In genomic region chr2L:2856960-2857584, dm6 we compare ENCODE assay signal across 1 fruit fly cellular context.
TF ChIP-seq lines count a peak whose summit lies in the region.

Gene CG2991, plus strand, starts transcription at chr2L:2857164.

TF ChIP-seq in whole organism, embryonic, 481 proteins besides CTCF, POLR2A, EP300 and RAD21 (continued from another document and continues in another):
- no peak for TF ChIP-seq Sox102F (GFP tag; optimal IDR thresholded peaks at IDR 0.05; lab: Kevin White, UChicago)
- peak in 1 of 2 experiments; percentile 97 for TF ChIP-seq insv (GFP tag; optimal IDR thresholded peaks at IDR 0.05; lab: Kevin White, UChicago)
- peak; percentile 91 for TF ChIP-seq CG6791 (GFP tag; IDR thresholded peaks at IDR 0.05; lab: Robert Waterston, UW; ENCODE audit: partially characterized antibody)
- peak; percentile 17 for TF ChIP-seq HLHmδ (GFP tag; optimal IDR thresholded peaks at IDR 0.05; lab: Kevin White, UChicago)
- TF ChIP-seq corto (GFP tag; optimal IDR thresholded peaks at IDR 0.05; lab: Kevin White, UChicago): peak; percentile 52
- TF ChIP-seq BtbVII (GFP tag; optimal IDR thresholded peaks at IDR 0.05; lab: Kevin White, UChicago): peak; percentile 29
- peak; percentile 48 for TF ChIP-seq CG17568 (GFP tag; optimal IDR thresholded peaks at IDR 0.05; lab: Kevin White, UChicago)
- TF ChIP-seq MESR4 (GFP tag; optimal IDR thresholded peaks at IDR 0.05; lab: Kevin White, UChicago): peak; percentile 82
- no peak for TF ChIP-seq crp (GFP tag; optimal IDR thresholded peaks at IDR 0.05; lab: Kevin White, UChicago)
- TF ChIP-seq zen2 (GFP tag; IDR thresholded peaks at IDR 0.05; lab: Robert Waterston, UW; ENCODE audit: partially characterized antibody): peak; percentile 70; the same call in 1 of the 3 replicates
- TF ChIP-seq CG17802 (tag; optimal IDR thresholded peaks at IDR 0.05; lab: Kevin White, UChicago): no peak
- TF ChIP-seq salm (tag; optimal IDR thresholded peaks at IDR 0.05; lab: Kevin White, UChicago): no peak
- peak; percentile 39 for TF ChIP-seq Sin3A (optimal IDR thresholded peaks at IDR 0.05; lab: Kevin White, UChicago)
- TF ChIP-seq CG11504 (tag; optimal IDR thresholded peaks at IDR 0.05; lab: Kevin White, UChicago): peak; percentile 43
- peak; percentile 78 for TF ChIP-seq CG15514 (GFP tag; optimal IDR thresholded peaks at IDR 0.05; lab: Kevin White, UChicago)
- peak; percentile 24 for TF ChIP-seq CG17385 (GFP tag; optimal IDR thresholded peaks at IDR 0.05; lab: Kevin White, UChicago)
- TF ChIP-seq MBD-R2 (GFP tag; IDR thresholded peaks at IDR 0.05; lab: Robert Waterston, UW): peak; percentile 75
- TF ChIP-seq CG31441 (GFP tag; IDR thresholded peaks at IDR 0.05; lab: Robert Waterston, UW): peak; percentile 33; the same call in 1 of the 2 replicates
- TF ChIP-seq CG3995 (GFP tag; optimal IDR thresholded peaks at IDR 0.05; lab: Kevin White, UChicago): peak; percentile 58
- TF ChIP-seq CG7987 (GFP tag; optimal IDR thresholded peaks at IDR 0.05; lab: Kevin White, UChicago): peak; percentile 36
- peak; percentile 83 for TF ChIP-seq Dll (GFP tag; IDR thresholded peaks at IDR 0.05; lab: Robert Waterston, UW; ENCODE audit: partially characterized antibody)
- peak; percentile 36 for TF ChIP-seq CG10147 (GFP tag; optimal IDR thresholded peaks at IDR 0.05; lab: Kevin White, UChicago)
- peak; percentile 80 for TF ChIP-seq ato (GFP tag; IDR thresholded peaks at IDR 0.05; lab: Robert Waterston, UW; ENCODE audit: partially characterized antibody)
- TF ChIP-seq ken (GFP tag; IDR thresholded peaks at IDR 0.05; lab: Robert Waterston, UW): 0 out of 3 replicates have a peak, but pooled peaks have one; percentile 10
- TF ChIP-seq HHEX (GFP tag; optimal IDR thresholded peaks at IDR 0.05; lab: Kevin White, UChicago): no peak
- peak; percentile 8 for TF ChIP-seq dm (GFP tag; optimal IDR thresholded peaks at IDR 0.05; lab: Kevin White, UChicago)
- peak; percentile 63 for TF ChIP-seq sug (tag; optimal IDR thresholded peaks at IDR 0.05; lab: Kevin White, UChicago)
- peak; percentile 94 for TF ChIP-seq Dref (GFP tag; IDR thresholded peaks at IDR 0.05; lab: Robert Waterston, UW)
- peak; percentile 38; the same call in 1 of the 2 replicates for TF ChIP-seq rib (GFP tag; IDR thresholded peaks at IDR 0.05; lab: Robert Waterston, UW)
- TF ChIP-seq BEAF-32 (GFP tag; optimal IDR thresholded peaks at IDR 0.05; lab: Kevin White, UChicago): peak; percentile 93
- TF ChIP-seq Hr51 (GFP tag; optimal IDR thresholded peaks at IDR 0.05; lab: Kevin White, UChicago): peak in 1 of 2 experiments; percentile 24
- TF ChIP-seq CG7839 (tag; optimal IDR thresholded peaks at IDR 0.05; lab: Kevin White, UChicago): peak; percentile 7
- TF ChIP-seq ATbp (GFP tag; optimal IDR thresholded peaks at IDR 0.05; lab: Kevin White, UChicago): no peak
- TF ChIP-seq pzg (GFP tag; optimal IDR thresholded peaks at IDR 0.05; lab: Kevin White, UChicago): peak; percentile 97
- TF ChIP-seq Max (GFP tag; optimal IDR thresholded peaks at IDR 0.05; lab: Kevin White, UChicago): peak; percentile 40
- TF ChIP-seq Ada2b (GFP tag; IDR thresholded peaks at IDR 0.05; lab: Robert Waterston, UW): no peak
- peak; percentile 78 for TF ChIP-seq CG16813 (GFP tag; IDR thresholded peaks at IDR 0.05; lab: Robert Waterston, UW; ENCODE audit: partially characterized antibody)
- no peak for TF ChIP-seq org-1 (GFP tag; optimal IDR thresholded peaks at IDR 0.05; lab: Kevin White, UChicago)
- TF ChIP-seq hb (GFP tag; IDR thresholded peaks at IDR 0.05; lab: Robert Waterston, UW; ENCODE audit: partially characterized antibody): peak; percentile 53; the same call in 1 of the 3 replicates
- no peak for TF ChIP-seq yki (optimal IDR thresholded peaks at IDR 0.05; lab: Kevin White, UChicago)
- no peak for TF ChIP-seq fd102C (GFP tag; optimal IDR thresholded peaks at IDR 0.05; lab: Kevin White, UChicago)
- peak; percentile 14; the same call in 2 of the 3 replicates for TF ChIP-seq ci (GFP tag; IDR thresholded peaks at IDR 0.05; lab: Robert Waterston, UW)
- TF ChIP-seq Blimp-1 (GFP tag; optimal IDR thresholded peaks at IDR 0.05; lab: Kevin White, UChicago): no peak
- peak; percentile 43 for TF ChIP-seq unpg (GFP tag; optimal IDR thresholded peaks at IDR 0.05; lab: Kevin White, UChicago)
- peak; percentile 11 for TF ChIP-seq Nf-YB (GFP tag; optimal IDR thresholded peaks at IDR 0.05; lab: Kevin White, UChicago)
- TF ChIP-seq CG18262 (tag; optimal IDR thresholded peaks at IDR 0.05; lab: Kevin White, UChicago): peak; percentile 24
- no peak for TF ChIP-seq psq (GFP tag; optimal IDR thresholded peaks at IDR 0.05; lab: Kevin White, UChicago)
- peak; percentile 81 for TF ChIP-seq CG34224 (GFP tag; IDR thresholded peaks at IDR 0.05; lab: Robert Waterston, UW; ENCODE audit: partially characterized antibody)
- peak; percentile 85 for TF ChIP-seq Med (GFP tag; lab: Kevin White, UChicago)
- TF ChIP-seq Myb (GFP tag; optimal IDR thresholded peaks at IDR 0.05; lab: Kevin White, UChicago): peak; percentile 56
- TF ChIP-seq ase (GFP tag; IDR thresholded peaks at IDR 0.05; lab: Robert Waterston, UW): no peak
- TF ChIP-seq kni (GFP tag; optimal IDR thresholded peaks at IDR 0.05; lab: Kevin White, UChicago): peak; percentile 51
- TF ChIP-seq CG12155 (GFP tag; optimal IDR thresholded peaks at IDR 0.05; lab: Kevin White, UChicago): peak; percentile 20
- TF ChIP-seq Spps (tag; optimal IDR thresholded peaks at IDR 0.05; lab: Kevin White, UChicago): no peak
- TF ChIP-seq fd96Cb (tag; optimal IDR thresholded peaks at IDR 0.05; lab: Kevin White, UChicago): no peak
- peak; percentile 91 for TF ChIP-seq Elba2 (GFP tag; optimal IDR thresholded peaks at IDR 0.05; lab: Kevin White, UChicago)
- peak; percentile 41 for TF ChIP-seq CG2120 (GFP tag; optimal IDR thresholded peaks at IDR 0.05; lab: Kevin White, UChicago)
- TF ChIP-seq Xbp1 (GFP tag; optimal IDR thresholded peaks at IDR 0.05; lab: Kevin White, UChicago): peak; percentile 28
- TF ChIP-seq caup (GFP tag; optimal IDR thresholded peaks at IDR 0.05; lab: Kevin White, UChicago; ENCODE audit: severe bottlenecking): peak; percentile 56
- TF ChIP-seq CG10366 (GFP tag; IDR thresholded peaks at IDR 0.05; lab: Robert Waterston, UW): no peak
- peak; percentile 87 for TF ChIP-seq unc-4 (GFP tag; IDR thresholded peaks at IDR 0.05; lab: Robert Waterston, UW; ENCODE audit: partially characterized antibody)
- peak; percentile 37 for TF ChIP-seq CG17359 (tag; optimal IDR thresholded peaks at IDR 0.05; lab: Kevin White, UChicago)
- no peak for TF ChIP-seq lov (optimal IDR thresholded peaks at IDR 0.05; lab: Kevin White, UChicago)
- TF ChIP-seq lov (GFP tag; IDR thresholded peaks at IDR 0.05; lab: Robert Waterston, UW): no peak
- TF ChIP-seq ap (GFP tag; IDR thresholded peaks at IDR 0.05; lab: Robert Waterston, UW): no peak
- TF ChIP-seq Rfx (GFP tag; IDR thresholded peaks at IDR 0.05; lab: Robert Waterston, UW): peak; percentile 59
- peak; percentile 86 for TF ChIP-seq CG42726 (GFP tag; IDR thresholded peaks at IDR 0.05; lab: Robert Waterston, UW; ENCODE audit: partially characterized antibody)
- peak; percentile 26 for TF ChIP-seq NfI (GFP tag; optimal IDR thresholded peaks at IDR 0.05; lab: Kevin White, UChicago)
- TF ChIP-seq Aef1 (GFP tag; IDR thresholded peaks at IDR 0.05; lab: Robert Waterston, UW): no peak
- peak; percentile 45 for TF ChIP-seq CHES-1-like (GFP tag; optimal IDR thresholded peaks at IDR 0.05; lab: Kevin White, UChicago)
- peak; percentile 65 for TF ChIP-seq ssp (GFP tag; IDR thresholded peaks at IDR 0.05; lab: Robert Waterston, UW)
- TF ChIP-seq CG12104 (GFP tag; optimal IDR thresholded peaks at IDR 0.05; lab: Kevin White, UChicago): peak; percentile 16
- peak; percentile 38; the same call in 1 of the 2 replicates for TF ChIP-seq CG2129 (GFP tag; IDR thresholded peaks at IDR 0.05; lab: Robert Waterston, UW; ENCODE audit: partially characterized antibody)
- peak; percentile 15 for TF ChIP-seq ftz-f1 (GFP tag; optimal IDR thresholded peaks at IDR 0.05; lab: Kevin White, UChicago)
- TF ChIP-seq exex (tag; optimal IDR thresholded peaks at IDR 0.05; lab: Kevin White, UChicago): peak; percentile 13
- peak; percentile 70; the same call in 2 of the 3 replicates for TF ChIP-seq CG7963 (GFP tag; IDR thresholded peaks at IDR 0.05; lab: Robert Waterston, UW; ENCODE audit: partially characterized antibody)
- TF ChIP-seq CG12219 (GFP tag; optimal IDR thresholded peaks at IDR 0.05; lab: Kevin White, UChicago): no peak
- TF ChIP-seq PHDP (tag; optimal IDR thresholded peaks at IDR 0.05; lab: Kevin White, UChicago): peak; percentile 4
- no peak for TF ChIP-seq CG32767 (GFP tag; IDR thresholded peaks at IDR 0.05; lab: Robert Waterston, UW)
- TF ChIP-seq CG12659 (GFP tag; optimal IDR thresholded peaks at IDR 0.05; lab: Kevin White, UChicago): peak; percentile 75
- peak; percentile 48 for TF ChIP-seq gro (GFP tag; optimal IDR thresholded peaks at IDR 0.05; lab: Kevin White, UChicago)
- peak; percentile 86 for TF ChIP-seq CG4617 (GFP tag; optimal IDR thresholded peaks at IDR 0.05; lab: Kevin White, UChicago; ENCODE audit: borderline replicate concordance)
- no peak for TF ChIP-seq run (tag; optimal IDR thresholded peaks at IDR 0.05; lab: Kevin White, UChicago)
- TF ChIP-seq CG9817 (tag; optimal IDR thresholded peaks at IDR 0.05; lab: Kevin White, UChicago): peak; percentile 8
- TF ChIP-seq CG5180 (GFP tag; optimal IDR thresholded peaks at IDR 0.05; lab: Kevin White, UChicago): peak; percentile 18
- TF ChIP-seq CoRest (tag; optimal IDR thresholded peaks at IDR 0.05; lab: Kevin White, UChicago): peak; percentile 16
- peak; percentile 19 for TF ChIP-seq CG9437 (GFP tag; optimal IDR thresholded peaks at IDR 0.05; lab: Kevin White, UChicago)
- peak; percentile 68 for TF ChIP-seq CG33213 (GFP tag; optimal IDR thresholded peaks at IDR 0.05; lab: Kevin White, UChicago)
- TF ChIP-seq peb (GFP tag; IDR thresholded peaks at IDR 0.05; lab: Robert Waterston, UW): no peak
- TF ChIP-seq CG9797 (GFP tag; optimal IDR thresholded peaks at IDR 0.05; lab: Kevin White, UChicago): peak; percentile 98
- TF ChIP-seq H15 (GFP tag; IDR thresholded peaks at IDR 0.05; lab: Robert Waterston, UW): no peak
- TF ChIP-seq CG7786 (GFP tag; optimal IDR thresholded peaks at IDR 0.05; lab: Kevin White, UChicago): no peak
- peak; percentile 94 for TF ChIP-seq Opbp (GFP tag; IDR thresholded peaks at IDR 0.05; lab: Robert Waterston, UW; ENCODE audit: partially characterized antibody)
- peak; percentile 57 for TF ChIP-seq sob (GFP tag; IDR thresholded peaks at IDR 0.05; lab: Robert Waterston, UW)
- TF ChIP-seq abd-A (tag; optimal IDR thresholded peaks at IDR 0.05; lab: Kevin White, UChicago): peak; percentile 69
- no peak for TF ChIP-seq gsb (GFP tag; IDR thresholded peaks at IDR 0.05; lab: Robert Waterston, UW)
- TF ChIP-seq Dek (tag; optimal IDR thresholded peaks at IDR 0.05; lab: Kevin White, UChicago): peak; percentile 61
- peak; percentile 78 for TF ChIP-seq trem (tag; optimal IDR thresholded peaks at IDR 0.05; lab: Kevin White, UChicago)
- TF ChIP-seq CG5953 (GFP tag; IDR thresholded peaks at IDR 0.05; lab: Robert Waterston, UW): no peak
- TF ChIP-seq CG10267 (tag; optimal IDR thresholded peaks at IDR 0.05; lab: Kevin White, UChicago): peak; percentile 69
- no peak for TF ChIP-seq Gug (GFP tag; IDR thresholded peaks at IDR 0.05; lab: Robert Waterston, UW)
- peak; percentile 60 for TF ChIP-seq Ets65A (GFP tag; lab: Kevin White, UChicago)
- peak; percentile 74 for TF ChIP-seq CG2116 (GFP tag; optimal IDR thresholded peaks at IDR 0.05; lab: Kevin White, UChicago)
- TF ChIP-seq CG13287 (GFP tag; IDR thresholded peaks at IDR 0.05; lab: Robert Waterston, UW; ENCODE audit: partially characterized antibody): peak; percentile 87
- TF ChIP-seq Hsf (GFP tag; optimal IDR thresholded peaks at IDR 0.05; lab: Kevin White, UChicago): peak; percentile 37
- TF ChIP-seq her (GFP tag; optimal IDR thresholded peaks at IDR 0.05; lab: Kevin White, UChicago): peak; percentile 99
- TF ChIP-seq CG13624 (GFP tag; optimal IDR thresholded peaks at IDR 0.05; lab: Kevin White, UChicago): peak; percentile 31
- TF ChIP-seq CG10654 (GFP tag; optimal IDR thresholded peaks at IDR 0.05; lab: Kevin White, UChicago): no peak
- TF ChIP-seq CG14014 (GFP tag; IDR thresholded peaks at IDR 0.05; lab: Robert Waterston, UW): peak; percentile 15; the same call in 1 of the 2 replicates
- peak; percentile 74 for TF ChIP-seq chm (GFP tag; IDR thresholded peaks at IDR 0.05; lab: Robert Waterston, UW)
- peak; percentile 36; the same call in 1 of the 3 replicates for TF ChIP-seq CG34422 (GFP tag; IDR thresholded peaks at IDR 0.05; lab: Robert Waterston, UW)
- TF ChIP-seq CG13424 (tag; optimal IDR thresholded peaks at IDR 0.05; lab: Kevin White, UChicago): peak; percentile 11
- TF ChIP-seq CG15696 (tag; optimal IDR thresholded peaks at IDR 0.05; lab: Kevin White, UChicago): peak; percentile 9
- peak; percentile 19 for TF ChIP-seq zen (tag; optimal IDR thresholded peaks at IDR 0.05; lab: Kevin White, UChicago)
- no peak for TF ChIP-seq az2 (GFP tag; optimal IDR thresholded peaks at IDR 0.05; lab: Kevin White, UChicago)
- TF ChIP-seq gcm2 (GFP tag; optimal IDR thresholded peaks at IDR 0.05; lab: Kevin White, UChicago): peak; percentile 24
- peak; percentile 2 for TF ChIP-seq mirr (GFP tag; optimal IDR thresholded peaks at IDR 0.05; lab: Kevin White, UChicago)
- no peak for TF ChIP-seq Oli (tag; optimal IDR thresholded peaks at IDR 0.05; lab: Kevin White, UChicago)
- TF ChIP-seq nmo (GFP tag; optimal IDR thresholded peaks at IDR 0.05; lab: Kevin White, UChicago): peak; percentile 56
- TF ChIP-seq Mad (GFP tag; optimal IDR thresholded peaks at IDR 0.05; lab: Kevin White, UChicago): peak; percentile 63
- no peak for TF ChIP-seq da (GFP tag; optimal IDR thresholded peaks at IDR 0.05; lab: Kevin White, UChicago)
- TF ChIP-seq stwl (tag; optimal IDR thresholded peaks at IDR 0.05; lab: Kevin White, UChicago): peak; percentile 84
- TF ChIP-seq CG30020 (tag; optimal IDR thresholded peaks at IDR 0.05; lab: Kevin White, UChicago): peak; percentile 77
- peak; percentile 36 for TF ChIP-seq Abd-B (GFP tag; optimal IDR thresholded peaks at IDR 0.05; lab: Kevin White, UChicago)
- peak; percentile 50 for TF ChIP-seq CG3847 (GFP tag; IDR thresholded peaks at IDR 0.05; lab: Robert Waterston, UW)
- TF ChIP-seq gfzf (GFP tag; optimal IDR thresholded peaks at IDR 0.05; lab: Kevin White, UChicago): peak; percentile 92
- TF ChIP-seq C15 (GFP tag; IDR thresholded peaks at IDR 0.05; lab: Robert Waterston, UW): no peak
- TF ChIP-seq Meics (GFP tag; optimal IDR thresholded peaks at IDR 0.05; lab: Kevin White, UChicago): peak; percentile 31
- TF ChIP-seq CG10274 (GFP tag; optimal IDR thresholded peaks at IDR 0.05; lab: Kevin White, UChicago): no peak
- TF ChIP-seq slou (GFP tag; optimal IDR thresholded peaks at IDR 0.05; lab: Kevin White, UChicago): no peak
